Fruit fly (Drosophila melanogaster) whole organism, embryonic: ENCODE measurements around the gene Dus1.

ENCODE experiments used
- Bteb2 ChIP-seq: fragments of 200-800 bp; sonication (Bioruptor generic); optimal IDR thresholded peaks from 2 replicates; lab custom pipeline; 2016; ENCODE audit warnings: missing biosample characterization, missing genetic modification characterization
- CG10147 ChIP-seq: fragments of 200-800 bp; sonication (Bioruptor generic); optimal IDR thresholded peaks from 2 replicates; lab custom pipeline; 2019; ENCODE audit warnings: missing biosample characterization, mild to moderate bottlenecking, missing genetic modification characterization, moderate library complexity
- CG10209 ChIP-seq: fragments of 200-800 bp; sonication (Bioruptor generic); optimal IDR thresholded peaks from 3 replicates; lab custom pipeline; 2017; ENCODE audit warnings: missing biosample characterization, mild to moderate bottlenecking, missing genetic modification characterization, missing genetic modification reagents
- CG10267 ChIP-seq: fragments of 200-800 bp; sonication (Bioruptor generic); optimal IDR thresholded peaks from 2 replicates; lab custom pipeline; 2018; ENCODE audit warnings: missing biosample characterization, mild to moderate bottlenecking, missing genetic modification characterization, moderate library complexity
- CG10543 ChIP-seq: fragments of 200-800 bp; sonication (Bioruptor generic); optimal IDR thresholded peaks from 3 replicates; lab custom pipeline; 2017; ENCODE audit warnings: missing biosample characterization, mild to moderate bottlenecking, missing genetic modification characterization, moderate library complexity
- CG10654 ChIP-seq: fragments of 200-800 bp; sonication (Bioruptor generic); optimal IDR thresholded peaks from 2 replicates; lab custom pipeline; 2016; ENCODE audit warnings: missing biosample characterization, missing genetic modification characterization
- CG12071 ChIP-seq: fragments of 200-800 bp; sonication (Bioruptor generic); optimal IDR thresholded peaks from 3 replicates; lab custom pipeline; 2018; ENCODE audit warnings: missing biosample characterization, mild to moderate bottlenecking, missing genetic modification characterization
- CG12104 ChIP-seq: fragments of 200-800 bp; sonication (Bioruptor generic); optimal IDR thresholded peaks from 3 replicates; lab custom pipeline; 2016; ENCODE audit warnings: missing biosample characterization, missing genetic modification characterization
- CG12391 ChIP-seq: fragments of 200-800 bp; sonication (Bioruptor generic); optimal IDR thresholded peaks from 3 replicates; lab custom pipeline; 2018; ENCODE audit warnings: missing biosample characterization, mild to moderate bottlenecking, missing genetic modification characterization, moderate library complexity
- CG12769 ChIP-seq: fragments of 200-800 bp; sonication (Bioruptor generic); optimal IDR thresholded peaks from 2 replicates; lab custom pipeline; 2019; ENCODE audit warnings: missing biosample characterization, mild to moderate bottlenecking, missing genetic modification characterization, moderate library complexity
- CG14014 ChIP-seq: fragments of 200-800 bp; sonication (Bioruptor generic); IDR thresholded peaks from 2 replicates; pipeline ENCODE4 v1.3.6; 2022; ENCODE audit warnings: missing biosample characterization, missing genetic modification characterization
- CG18476 ChIP-seq: fragments of 200-800 bp; sonication (Bioruptor generic); optimal IDR thresholded peaks from 2 replicates; lab custom pipeline; 2016; ENCODE audit warnings: missing biosample characterization, mild to moderate bottlenecking, missing genetic modification characterization
- CG18619 ChIP-seq: fragments of 200-800 bp; sonication (Bioruptor generic); optimal IDR thresholded peaks from 3 replicates; lab custom pipeline; 2017; ENCODE audit warnings: missing biosample characterization, mild to moderate bottlenecking, missing genetic modification characterization
- CG3065 ChIP-seq: fragments of 200-800 bp; sonication (Bioruptor generic); optimal IDR thresholded peaks from 2 replicates; lab custom pipeline; 2016; ENCODE audit warnings: missing biosample characterization, missing genetic modification characterization
- CG31365 ChIP-seq: fragments of 200-800 bp; sonication (Bioruptor generic); optimal IDR thresholded peaks from 2 replicates; lab custom pipeline; 2018; ENCODE audit warnings: missing biosample characterization, mild to moderate bottlenecking, missing genetic modification characterization
- CG3726 ChIP-seq: fragments of 200-800 bp; sonication (Bioruptor generic); IDR thresholded peaks from 3 replicates; pipeline ENCODE4, ENCODE4 v1.3.6; 2022; ENCODE audit warnings: missing biosample characterization, missing genetic modification characterization
- CG5245 ChIP-seq: fragments of 200-800 bp; sonication (Bioruptor generic); optimal IDR thresholded peaks from 3 replicates; lab custom pipeline; 2016; ENCODE audit warnings: missing biosample characterization, missing genetic modification characterization
- CG7963 ChIP-seq: fragments of 200-800 bp; sonication (Bioruptor generic); IDR thresholded peaks from 3 replicates; pipeline ENCODE4 v1.3.6; 2022; ENCODE audit warnings: missing biosample characterization, missing genetic modification characterization; ENCODE audit not compliant: partially characterized antibody
- CG9609 ChIP-seq: fragments of 200-800 bp; sonication (Bioruptor generic); optimal IDR thresholded peaks from 3 replicates; lab custom pipeline; 2016; ENCODE audit warnings: missing biosample characterization, missing genetic modification characterization
- CG9932 ChIP-seq: fragments of 200-800 bp; sonication (Bioruptor generic); IDR thresholded peaks from 2 replicates; pipeline ENCODE4 v1.3.6; 2022; ENCODE audit warnings: missing biosample characterization, missing genetic modification characterization
- Camta ChIP-seq: fragments of 200-800 bp; sonication (Bioruptor generic); optimal IDR thresholded peaks from 2 replicates; lab custom pipeline; 2016; ENCODE audit warnings: missing biosample characterization, missing genetic modification characterization
- Dad ChIP-seq: fragments of 200-800 bp; sonication (Bioruptor generic); optimal IDR thresholded peaks from 3 replicates; lab custom pipeline; 2016; ENCODE audit warnings: missing biosample characterization, missing genetic modification characterization
- Dfd ChIP-seq, 2 experiments: fragments of >200 bp; optimal IDR thresholded peaks; 2 replicates each; lab custom pipeline; 2017; ENCODE audit warnings: missing biosample characterization in 2 of 2, missing genetic modification characterization in 2 of 2
- Doc2 ChIP-seq: fragments of 200-800 bp; sonication (Bioruptor generic); IDR thresholded peaks from 2 replicates; pipeline ENCODE4 v1.3.6; 2022; ENCODE audit warnings: missing biosample characterization, missing genetic modification characterization
- HLH3B ChIP-seq: fragments of 200-800 bp; sonication (Bioruptor generic); IDR thresholded peaks from 2 replicates; pipeline ENCODE4 v1.3.6; 2022; ENCODE audit warnings: missing biosample characterization, missing genetic modification characterization
- HLHmδ ChIP-seq: fragments of 200-800 bp; sonication (Bioruptor generic); optimal IDR thresholded peaks from 2 replicates; lab custom pipeline; 2018; ENCODE audit warnings: missing biosample characterization, mild to moderate bottlenecking, missing genetic modification characterization, moderate library complexity
- HmgZ ChIP-seq: fragments of 200-800 bp; sonication (Bioruptor generic); optimal IDR thresholded peaks from 2 replicates; lab custom pipeline; 2018; ENCODE audit warnings: missing biosample characterization, mild to moderate bottlenecking, missing genetic modification characterization
- Hr3 ChIP-seq: fragments of 200-800 bp; sonication (Bioruptor generic); optimal IDR thresholded peaks from 3 replicates; lab custom pipeline; 2016; ENCODE audit warnings: missing biosample characterization, missing genetic modification characterization
- Nf-YA ChIP-seq: fragments of 200-800 bp; sonication (Bioruptor generic); IDR thresholded peaks from 2 replicates; pipeline ENCODE4 v1.3.6; 2022; ENCODE audit warnings: missing biosample characterization, missing genetic modification characterization
- Optix ChIP-seq: fragments of 200-800 bp; sonication (Bioruptor generic); IDR thresholded peaks from 3 replicates; pipeline ENCODE4 v1.3.6; 2022; ENCODE audit warnings: missing biosample characterization, missing genetic modification characterization
- Sin3A ChIP-seq: fragments of >200 bp; optimal IDR thresholded peaks from 2 replicates; lab custom pipeline; 2018
- Sox102F ChIP-seq: fragments of 200-800 bp; sonication (Bioruptor generic); optimal IDR thresholded peaks from 2 replicates; lab custom pipeline; 2018; ENCODE audit warnings: missing biosample characterization, mild to moderate bottlenecking, missing genetic modification characterization, moderate library complexity
- Sry-β ChIP-seq: fragments of 200-800 bp; sonication (Bioruptor generic); optimal IDR thresholded peaks from 2 replicates; lab custom pipeline; 2018; ENCODE audit warnings: missing biosample characterization, mild to moderate bottlenecking, missing genetic modification characterization, moderate library complexity
- chif ChIP-seq, 2 experiments: fragments of 200-800 bp; sonication (Bioruptor generic); optimal IDR thresholded peaks; 3 replicates each; lab custom pipeline; 2016; ENCODE audit warnings: missing biosample characterization in 2 of 2, missing genetic modification characterization in 2 of 2
- fru ChIP-seq: fragments of >200 bp; optimal IDR thresholded peaks from 2 replicates; lab custom pipeline; 2017
- fu2 ChIP-seq: fragments of 200-800 bp; sonication (Bioruptor generic); optimal IDR thresholded peaks from 2 replicates; lab custom pipeline; 2016; ENCODE audit warnings: missing biosample characterization, missing genetic modification characterization
- gcm2 ChIP-seq: fragments of 200-800 bp; sonication (Bioruptor generic); optimal IDR thresholded peaks from 2 replicates; lab custom pipeline; 2016; ENCODE audit warnings: missing biosample characterization, missing genetic modification characterization
- grau ChIP-seq: fragments of 200-800 bp; optimal IDR thresholded peaks from 3 replicates; lab custom pipeline; 2019; ENCODE audit warnings: missing biosample characterization, mild to moderate bottlenecking, missing genetic modification characterization, moderate library complexity
- her ChIP-seq: fragments of 200-800 bp; sonication (Bioruptor generic); optimal IDR thresholded peaks from 2 replicates; lab custom pipeline; 2016; ENCODE audit warnings: missing biosample characterization, missing genetic modification characterization
- insv ChIP-seq, 2 experiments: fragments of 200-800 bp; sonication (Bioruptor generic); optimal IDR thresholded peaks; 3 replicates each; lab custom pipeline; 2016 to 2018; ENCODE audit warnings: missing biosample characterization in 2 of 2, missing genetic modification characterization in 2 of 2
- jigr1 ChIP-seq: fragments of 200-800 bp; sonication (Bioruptor generic); IDR thresholded peaks from 3 replicates; pipeline ENCODE4 v1.3.6; 2022; ENCODE audit warnings: missing biosample characterization, missing genetic modification characterization
- lola ChIP-seq, 3 experiments: fragments of >200 bp in 2 of 3; fragments of 200-800 bp in 1 of 3; sonication (Bioruptor generic) in 1 of 3; optimal IDR thresholded peaks; 2 replicates each; lab custom pipeline; 2017 to 2019; ENCODE audit warnings: missing biosample characterization in 3 of 3, missing genetic modification characterization in 3 of 3, mild to moderate bottlenecking in 1 of 3, moderate library complexity in 1 of 3
- odd ChIP-seq: fragments of 200-800 bp; sonication (Bioruptor generic); optimal IDR thresholded peaks from 2 replicates; lab custom pipeline; 2017; ENCODE audit warnings: missing biosample characterization, mild to moderate bottlenecking, missing genetic modification characterization
- schlank ChIP-seq: fragments of 200-800 bp; sonication (Bioruptor generic); optimal IDR thresholded peaks from 2 replicates; lab custom pipeline; 2018; ENCODE audit warnings: missing biosample characterization, mild to moderate bottlenecking, missing genetic modification characterization
- sens ChIP-seq: fragments of 200-800 bp; sonication (Bioruptor generic); peaks from one replicate; lab custom pipeline; 2016; ENCODE audit warnings: missing biosample characterization, missing genetic modification characterization
- sna ChIP-seq: fragments of 200-800 bp; sonication (Bioruptor generic); IDR thresholded peaks from 2 replicates; pipeline ENCODE4 v1.3.6; 2022; ENCODE audit warnings: missing biosample characterization, missing genetic modification characterization; ENCODE audit not compliant: partially characterized antibody
- so ChIP-seq: fragments of 200-800 bp; sonication (Bioruptor generic); IDR thresholded peaks from 3 replicates; pipeline ENCODE4 v1.3.6; 2022; ENCODE audit warnings: missing biosample characterization, missing genetic modification characterization
- sqz ChIP-seq: fragments of 200-800 bp; sonication (Bioruptor generic); optimal IDR thresholded peaks from 3 replicates; lab custom pipeline; 2018; ENCODE audit warnings: missing biosample characterization, mild to moderate bottlenecking, missing genetic modification characterization
- twi ChIP-seq: fragments of 200-800 bp; optimal IDR thresholded peaks from 2 replicates; lab custom pipeline; 2019; ENCODE audit warnings: missing biosample characterization, mild to moderate bottlenecking, missing genetic modification characterization, moderate library complexity
- zen ChIP-seq: fragments of 200-800 bp; sonication (Bioruptor generic); optimal IDR thresholded peaks from 3 replicates; lab custom pipeline; 2018; ENCODE audit warnings: missing biosample characterization, mild to moderate bottlenecking, missing genetic modification characterization, moderate library complexity
- zfh2 ChIP-seq: fragments of 200-800 bp; sonication (Bioruptor generic); optimal IDR thresholded peaks from 2 replicates; lab custom pipeline; 2016; ENCODE audit warnings: missing biosample characterization, missing genetic modification characterization

Gene Dus1

dm6 chr2L:223351-223750, 48.2 kb downstream of the Dus1 start (continued):
- TF ChIP-seq CG10267 (tag; lab: Kevin White, UChicago) (peak; percentile 81), CG10147 (GFP tag; lab: Kevin White, UChicago) (peak; percentile 60), CG9609 (GFP tag; lab: Kevin White, UChicago) (peak; percentile 84), chif (GFP tag; optimal IDR thresholded peaks at IDR 0.05; lab: Kevin White, UChicago) (peak; percentile 88 to 92), CG18619 (peak; percentile 75), Bteb2 (GFP tag; lab: Kevin White, UChicago) (peak; percentile 76), grau (tag; lab: Kevin White, UChicago) (peak; percentile 76), Sox102F (GFP tag; lab: Kevin White, UChicago) (peak; percentile 91), Doc2 (GFP tag; lab: Robert Waterston, UW) (peak; percentile 8; the same call in 1 of the 2 replicates), CG3726 (GFP tag; lab: Robert Waterston, UW) (peak; percentile 91), CG3065 (GFP tag; lab: Kevin White, UChicago) (peak; percentile 76), odd (GFP tag; lab: Kevin White, UChicago) (peak; percentile 74), CG12071 (GFP tag; lab: Kevin White, UChicago) (peak; percentile 81), so (GFP tag; lab: Robert Waterston, UW) (peak; percentile 93), sqz (GFP tag; lab: Kevin White, UChicago) (peak; percentile 51), Camta (GFP tag; lab: Kevin White, UChicago) (peak; percentile 85), CG18476 (GFP tag; lab: Kevin White, UChicago) (peak; percentile 85), HmgZ (tag; lab: Kevin White, UChicago) (peak; percentile 45), HLH3B (GFP tag; lab: Robert Waterston, UW) (peak; percentile 91), sens (GFP tag; lab: Kevin White, UChicago) (peak; percentile 98), CG31365 (tag; lab: Kevin White, UChicago) (peak; percentile 23), CG7963 (no peak), schlank (peak; percentile 11), jigr1 (0 out of 3 replicates have a peak, but pooled peaks have one; percentile 20), Nf-YA (GFP tag; lab: Robert Waterston, UW) (peak; percentile 79), CG12769 (tag; lab: Kevin White, UChicago) (peak; percentile 58), zen (tag; lab: Kevin White, UChicago) (peak; percentile 75), lola (GFP tag; optimal IDR thresholded peaks at IDR 0.05; lab: Kevin White, UChicago) (peak in 1 of 3 experiments; percentile 86), fu2 (GFP tag; lab: Kevin White, UChicago) (peak; percentile 53), Sin3A (lab: Kevin White, UChicago) (no peak), CG14014 (GFP tag; lab: Robert Waterston, UW) (peak; percentile 77; the same call in 1 of the 2 replicates), CG12104 (peak; percentile 52), Sry-β (GFP tag; lab: Kevin White, UChicago) (no peak), HLHmδ (no peak), CG10654 (GFP tag; lab: Kevin White, UChicago) (peak; percentile 77), CG10543 (GFP tag; lab: Kevin White, UChicago) (no peak), Hr3 (GFP tag; lab: Kevin White, UChicago) (peak; percentile 74), CG9932 (GFP tag; lab: Robert Waterston, UW) (peak; percentile 39; the same call in 1 of the 2 replicates), CG10209 (GFP tag; lab: Kevin White, UChicago) (peak; percentile 87), Optix (GFP tag; lab: Robert Waterston, UW) (peak; percentile 94), Dad (GFP tag; lab: Kevin White, UChicago) (peak; percentile 91), CG5245 (peak; percentile 90), gcm2 (GFP tag; lab: Kevin White, UChicago) (peak; percentile 72), insv (GFP tag; optimal IDR thresholded peaks at IDR 0.05; lab: Kevin White, UChicago) (peak in 1 of 2 experiments; percentile 70), twi (tag; lab: Kevin White, UChicago) (peak; percentile 11), fru (lab: Kevin White, UChicago) (no peak), Dfd (GFP tag; optimal IDR thresholded peaks at IDR 0.05; lab: Kevin White, UChicago) (no peak), her (GFP tag; lab: Kevin White, UChicago) (peak; percentile 59), CG12391 (tag; lab: Kevin White, UChicago) (peak; percentile 90), zfh2 (GFP tag; lab: Kevin White, UChicago) (peak; percentile 27), sna (no peak)
